Worm (Caenorhabditis elegans) whole organism, early embryonic: ENCODE data around the gene F35E8.10.
"Not testable (repeated sequence)": the region's sequence is repeated elsewhere in the genome, so short reads cannot be mapped to it uniquely, and the experiment has no call there.

Experiments
- B0310.2 ChIP-seq: sonication (generic microtip); optimal IDR thresholded peaks from 2 replicates; lab custom pipeline; 2016; ENCODE audit warnings: mild to moderate bottlenecking, missing genetic modification characterization, missing compliant biosample characterization
- F13C5.2 ChIP-seq: sonication (generic microtip); optimal IDR thresholded peaks from 2 replicates; lab custom pipeline; 2017; ENCODE audit warnings: mild to moderate bottlenecking, missing genetic modification characterization, inconsistent platforms, missing compliant biosample characterization
- aly-1 ChIP-seq: sonication (generic microtip); optimal IDR thresholded peaks from 2 replicates; lab custom pipeline; 2016; ENCODE audit warnings: missing genetic modification characterization, missing compliant biosample characterization
- ama-1 ChIP-seq: fragments of 150-350 bp; optimal IDR thresholded peaks from 2 replicates; lab custom pipeline; 2014
- ceh-13 ChIP-seq: fragments of 200-800 bp; sonication (Bioruptor generic); optimal IDR thresholded peaks from 2 replicates; lab custom pipeline; 2018; ENCODE audit warnings: mild to moderate bottlenecking, missing genetic modification characterization, missing compliant biosample characterization
- ceh-36 ChIP-seq: sonication (generic microtip); optimal IDR thresholded peaks from 2 replicates; lab custom pipeline; 2016; ENCODE audit warnings: missing genetic modification characterization, inconsistent platforms, missing compliant biosample characterization
- ets-7 ChIP-seq: sonication (generic microtip); optimal IDR thresholded peaks from 2 replicates; lab custom pipeline; 2016; ENCODE audit warnings: missing genotype, missing genetic modification characterization, missing compliant biosample characterization
- flt-1 ChIP-seq: fragments of 200-800 bp; sonication (Bioruptor generic); IDR thresholded peaks from 2 replicates; pipeline ENCODE4 v1.3.6; 2022; ENCODE audit warnings: missing genetic modification characterization, missing compliant biosample characterization
- hmbx-1 ChIP-seq: sonication (generic microtip); optimal IDR thresholded peaks from 2 replicates; lab custom pipeline; 2016; ENCODE audit warnings: mild to moderate bottlenecking, missing genetic modification characterization, missing compliant biosample characterization
- hmg-4 ChIP-seq: fragments of 200-800 bp; sonication (Bioruptor generic); optimal IDR thresholded peaks from 2 replicates; lab custom pipeline; 2018; ENCODE audit warnings: mild to moderate bottlenecking, missing genetic modification characterization, missing compliant biosample characterization
- hnd-1 ChIP-seq: sonication (generic microtip); optimal IDR thresholded peaks from 2 replicates; lab custom pipeline; 2016; ENCODE audit warnings: missing genetic modification characterization, missing compliant biosample characterization
- pes-1 ChIP-seq: fragments of 200-800 bp; sonication (Bioruptor generic); IDR thresholded peaks from 2 replicates; pipeline ENCODE4 v1.3.6; 2022; ENCODE audit warnings: missing genetic modification reagents, missing genetic modification characterization, missing compliant biosample characterization
- scrt-1 ChIP-seq: fragments of 200-800 bp; sonication (Bioruptor generic); IDR thresholded peaks from 2 replicates; pipeline ENCODE4 v1.3.6; 2022; ENCODE audit warnings: missing genetic modification characterization, missing compliant biosample characterization
- sea-1 ChIP-seq: fragments of 200-800 bp; sonication (Bioruptor generic); conservative IDR thresholded peaks from 2 replicates; pipeline ENCODE4 v1.3.6; 2022; ENCODE audit warnings: missing genetic modification characterization, missing compliant biosample characterization
- tbx-11 ChIP-seq: fragments of 200-800 bp; sonication (Bioruptor generic); IDR thresholded peaks from 2 replicates; pipeline ENCODE4 v1.3.6; 2022; ENCODE audit warnings: missing genetic modification characterization, missing compliant biosample characterization
- tbx-37 ChIP-seq: fragments of 200-800 bp; sonication (Bioruptor generic); conservative IDR thresholded peaks from 2 replicates; pipeline ENCODE4 v1.3.6; 2022; ENCODE audit warnings: missing genetic modification reagents, missing genetic modification characterization, missing compliant biosample characterization
- tra-4 ChIP-seq: sonication (generic microtip); optimal IDR thresholded peaks from 2 replicates; lab custom pipeline; 2017; ENCODE audit warnings: missing genetic modification characterization, missing compliant biosample characterization

The F35E8.10 gene

DNA sequence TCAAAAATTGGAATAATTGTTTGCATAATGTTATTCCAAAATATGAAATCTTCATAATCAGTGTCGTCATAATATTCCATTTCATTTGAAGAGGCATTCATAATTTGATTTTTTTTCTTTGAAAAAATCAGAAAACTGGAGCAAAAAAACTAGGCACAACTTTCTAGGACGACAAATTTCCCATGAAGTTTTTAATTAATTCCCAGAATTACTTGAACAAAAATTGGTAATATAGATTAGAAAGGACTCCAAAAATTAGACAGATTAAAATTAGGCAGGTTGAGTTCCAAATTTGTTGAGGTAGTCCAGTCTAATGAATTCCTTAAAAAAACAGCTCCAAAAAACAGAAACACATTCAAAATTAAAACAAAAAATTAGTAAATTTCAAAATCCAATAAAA, 34.8 kb upstream of the F35E8.10 start, which contains the start of gene srw-57:
srw-57 (minus strand) TSS at position 101 of the 400 bp plus-strand sequence.
- no peak for TF ChIP-seq aly-1 (tag; lab: Kevin White, UChicago)
- no peak for TF ChIP-seq tra-4 (tag; lab: Kevin White, UChicago)

DNA sequence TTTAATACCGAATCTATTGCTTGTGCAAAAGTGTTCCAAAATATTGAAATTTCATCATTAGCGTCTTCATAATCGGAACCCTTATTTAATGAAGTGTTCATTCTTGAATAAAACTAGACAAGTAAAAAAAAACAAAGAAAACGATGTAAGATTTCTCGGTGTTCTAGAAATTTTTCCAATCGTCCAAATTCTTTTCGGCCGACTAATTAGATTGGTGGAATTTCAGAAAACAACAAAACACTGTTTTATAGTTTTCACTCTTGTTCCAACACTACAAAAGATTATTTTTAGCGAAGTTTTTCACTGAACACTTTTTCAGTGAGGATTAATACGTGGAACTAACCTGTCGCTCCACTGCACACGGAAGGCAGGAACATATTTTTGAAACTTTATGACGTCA, 32.6 kb upstream of the F35E8.10 start, which contains the start of gene srw-56:
srw-56 (minus strand) TSS at position 101 of the 400 bp plus-strand sequence.
- TF ChIP-seq ceh-13 (GFP tag; lab: Kevin White, UChicago) (no peak), tbx-11 (GFP tag; lab: Robert Waterston, UW) (no peak), flt-1 (GFP tag; lab: Robert Waterston, UW) (no peak), hmg-4 (no peak), ama-1 (lab: Kevin White, UChicago) (no peak), aly-1 (tag; lab: Kevin White, UChicago) (no peak), hnd-1 (tag; lab: Kevin White, UChicago) (no peak), tbx-37 (GFP tag; lab: Robert Waterston, UW) (no peak), ceh-36 (tag; lab: Kevin White, UChicago) (no peak), tra-4 (tag; lab: Kevin White, UChicago) (no peak), scrt-1 (GFP tag; lab: Robert Waterston, UW) (no peak), sea-1 (no peak), ets-7 (no peak), pes-1 (GFP tag; lab: Robert Waterston, UW) (no peak), hmbx-1 (no peak), B0310.2 (no peak)

DNA sequence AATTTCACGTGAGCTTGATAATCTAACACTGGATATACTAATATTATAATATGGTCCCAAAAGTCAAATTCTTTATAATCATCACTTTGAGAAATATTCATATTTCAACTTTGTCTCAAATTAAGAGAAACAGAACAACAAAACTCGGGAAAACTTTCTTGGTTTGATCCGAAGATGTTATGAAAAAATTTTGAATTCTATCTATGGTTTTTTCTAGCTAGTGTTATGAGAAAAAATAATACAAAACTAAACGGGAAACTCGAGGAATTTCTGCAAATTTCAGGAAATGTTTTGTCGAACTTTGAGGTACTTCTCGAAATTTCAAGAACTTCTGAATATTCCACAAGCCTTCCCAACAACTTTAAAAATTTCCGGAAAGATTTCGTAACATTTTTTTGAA, 30.7 kb upstream of the F35E8.10 start, which contains the start of gene srw-59:
srw-59 (minus strand) TSS at position 101 of the 400 bp plus-strand sequence.
- no peak for TF ChIP-seq hmbx-1
- no peak for TF ChIP-seq scrt-1 (GFP tag; lab: Robert Waterston, UW)
- no peak for TF ChIP-seq F13C5.2 (tag; lab: Kevin White, UChicago)
- TF ChIP-seq ets-7: no peak
- no peak for TF ChIP-seq sea-1
- TF ChIP-seq aly-1 (tag; lab: Kevin White, UChicago): no peak
- no peak for TF ChIP-seq tbx-37 (GFP tag; lab: Robert Waterston, UW)
- no peak for TF ChIP-seq hmg-4
- TF ChIP-seq B0310.2: no peak
- no peak for TF ChIP-seq flt-1 (GFP tag; lab: Robert Waterston, UW)
- no peak for TF ChIP-seq ceh-36 (tag; lab: Kevin White, UChicago)
- no peak for TF ChIP-seq tbx-11 (GFP tag; lab: Robert Waterston, UW)
- no peak for TF ChIP-seq ceh-13 (GFP tag; lab: Kevin White, UChicago)
- no peak for TF ChIP-seq hnd-1 (tag; lab: Kevin White, UChicago)
- no peak for TF ChIP-seq pes-1 (GFP tag; lab: Robert Waterston, UW)
- no peak for TF ChIP-seq tra-4 (tag; lab: Kevin White, UChicago)

DNA sequence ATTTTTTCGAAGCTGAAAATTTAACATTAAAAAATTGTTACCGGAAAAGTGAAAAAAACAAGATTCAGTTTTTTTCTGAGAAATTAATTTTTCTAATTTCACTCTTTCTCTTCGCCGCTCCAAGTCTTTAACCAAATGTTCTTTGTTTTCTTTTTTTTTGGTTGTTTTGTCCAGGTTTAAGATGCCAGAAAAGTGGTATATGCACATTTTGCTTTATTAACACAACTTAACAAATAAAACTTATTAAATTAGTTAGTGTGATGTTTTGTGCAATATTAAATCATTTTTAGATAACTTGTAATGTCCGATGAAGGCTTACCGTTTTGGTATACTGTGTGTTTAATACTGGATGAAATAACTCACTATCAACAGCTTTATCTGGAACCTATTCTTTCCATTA, 23.0 kb upstream of the F35E8.10 start, which contains the start of gene srw-53:
srw-53 (plus strand) TSS at position 301 of the 400 bp plus-strand sequence.
- TF ChIP-seq ets-7: no peak
- no peak for TF ChIP-seq hnd-1 (tag; lab: Kevin White, UChicago)
- TF ChIP-seq flt-1 (GFP tag; lab: Robert Waterston, UW): no peak
- TF ChIP-seq hmg-4: no peak
- TF ChIP-seq tbx-37 (GFP tag; lab: Robert Waterston, UW): no peak
- no peak for TF ChIP-seq ceh-13 (GFP tag; lab: Kevin White, UChicago)
- no peak for TF ChIP-seq aly-1 (tag; lab: Kevin White, UChicago)
- no peak for TF ChIP-seq B0310.2
- TF ChIP-seq tbx-11 (GFP tag; lab: Robert Waterston, UW): no peak
- TF ChIP-seq ceh-36 (tag; lab: Kevin White, UChicago): no peak
- no peak for TF ChIP-seq scrt-1 (GFP tag; lab: Robert Waterston, UW)

DNA sequence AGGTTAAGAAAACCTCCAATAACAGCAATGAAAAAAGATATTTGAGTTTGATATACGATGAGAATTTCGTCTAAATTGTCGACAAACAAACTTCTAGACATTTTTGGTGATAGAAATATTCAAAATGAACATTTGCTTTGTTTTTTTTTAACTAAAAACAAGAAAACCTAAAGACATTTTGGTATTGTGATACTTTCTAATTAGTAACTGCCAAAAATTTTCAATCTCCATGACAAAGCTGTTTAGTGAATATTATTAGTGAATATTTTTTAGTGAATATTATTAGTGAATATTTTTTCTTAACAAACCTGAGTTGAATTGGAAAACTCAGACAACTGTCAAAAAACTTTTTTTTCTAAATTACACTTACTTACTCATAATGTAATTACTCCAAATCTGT, 20.1 kb upstream of the F35E8.10 start, which contains the start of gene srw-55:
srw-55 (minus strand) TSS at position 101 of the 400 bp plus-strand sequence.
- TF ChIP-seq sea-1: no peak
- no peak for TF ChIP-seq scrt-1 (GFP tag; lab: Robert Waterston, UW)
- TF ChIP-seq tra-4 (tag; lab: Kevin White, UChicago): no peak
- no peak for TF ChIP-seq aly-1 (tag; lab: Kevin White, UChicago)
- TF ChIP-seq pes-1 (GFP tag; lab: Robert Waterston, UW): no peak
- TF ChIP-seq ama-1 (lab: Kevin White, UChicago): no peak
- TF ChIP-seq F13C5.2 (tag; lab: Kevin White, UChicago): no peak
- no peak for TF ChIP-seq B0310.2
- no peak for TF ChIP-seq flt-1 (GFP tag; lab: Robert Waterston, UW)

DNA sequence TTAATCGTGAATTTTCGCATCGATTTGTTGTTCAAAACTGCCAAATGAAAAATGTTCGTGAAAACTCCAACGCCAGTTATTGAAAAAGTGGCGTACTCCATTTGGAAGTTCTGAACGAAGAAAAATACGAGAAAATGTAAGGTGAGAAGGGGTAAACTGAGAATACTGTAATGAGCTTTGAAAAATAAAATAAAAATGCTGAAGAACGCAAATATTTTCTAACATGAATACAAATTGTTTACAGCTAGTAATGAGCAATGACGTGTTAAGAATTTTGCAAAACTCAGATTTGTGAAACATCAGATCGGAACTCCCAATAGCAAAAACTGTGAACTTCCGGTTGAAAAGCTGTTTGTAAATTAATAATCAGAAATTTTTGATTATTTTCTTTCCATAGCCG, 12.2 kb upstream of the F35E8.10 start, which contains the start of gene srw-26:
srw-26 (minus strand) TSS at position 101 of the 400 bp plus-strand sequence.
- no peak for TF ChIP-seq hmbx-1
- no peak for TF ChIP-seq pes-1 (GFP tag; lab: Robert Waterston, UW)
- no peak for TF ChIP-seq flt-1 (GFP tag; lab: Robert Waterston, UW)
- TF ChIP-seq hnd-1 (tag; lab: Kevin White, UChicago): no peak
- no peak for TF ChIP-seq aly-1 (tag; lab: Kevin White, UChicago)

DNA sequence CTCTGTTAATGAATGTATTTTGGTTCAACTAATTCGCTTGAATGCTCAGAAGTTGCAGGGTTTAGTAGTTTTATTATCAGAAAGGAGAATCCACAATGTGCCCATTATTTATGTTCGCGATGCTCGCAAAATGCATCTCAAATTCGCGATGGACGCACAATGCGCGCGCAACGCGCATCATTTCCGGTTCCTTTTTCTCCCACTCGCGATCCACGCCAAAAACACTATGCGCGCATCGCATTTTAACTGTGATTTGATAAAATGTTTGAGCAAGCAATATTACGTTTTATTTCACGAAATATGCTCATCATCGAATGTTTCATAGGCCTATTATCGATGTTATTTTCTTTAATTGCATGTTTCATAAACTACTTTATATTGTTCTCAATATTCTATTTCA, 9.7 kb upstream of the F35E8.10 start, which contains the start of gene srbc-77:
srbc-77 (plus strand) TSS at position 301 of the 400 bp plus-strand sequence.
- not testable (repeated sequence) for TF ChIP-seq sea-1; hmbx-1; F13C5.2 (tag; lab: Kevin White, UChicago)

DNA sequence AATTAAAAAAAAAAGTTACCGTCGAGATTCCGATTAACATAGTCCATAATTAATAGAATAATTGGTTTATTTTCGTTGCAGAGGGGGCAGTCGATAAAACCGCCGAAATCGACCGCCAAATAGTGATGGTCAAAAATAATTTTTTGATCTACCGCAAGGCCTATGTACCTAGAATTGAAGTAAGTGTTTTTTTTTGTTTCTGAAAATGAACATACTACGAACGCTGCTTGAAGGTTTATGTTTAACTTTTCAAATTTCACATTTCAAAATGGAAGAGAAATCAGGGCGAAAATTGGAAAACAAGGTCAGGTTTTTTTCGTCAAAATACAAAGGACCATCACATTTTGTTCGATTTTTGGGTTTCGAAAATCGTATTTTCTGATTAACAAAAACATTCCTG, 8.2 kb upstream of the F35E8.10 start, which contains the start of gene pzf-1:
pzf-1 (minus strand) TSS at position 101 of the 400 bp plus-strand sequence.
- no peak for TF ChIP-seq ceh-13 (GFP tag; lab: Kevin White, UChicago)
- TF ChIP-seq F13C5.2 (tag; lab: Kevin White, UChicago): no peak
- no peak for TF ChIP-seq ceh-36 (tag; lab: Kevin White, UChicago)
- TF ChIP-seq tbx-37 (GFP tag; lab: Robert Waterston, UW): no peak
- TF ChIP-seq hmbx-1: no peak
- TF ChIP-seq hnd-1 (tag; lab: Kevin White, UChicago): no peak
- TF ChIP-seq scrt-1 (GFP tag; lab: Robert Waterston, UW): no peak
- no peak for TF ChIP-seq tra-4 (tag; lab: Kevin White, UChicago)
- TF ChIP-seq aly-1 (tag; lab: Kevin White, UChicago): no peak
- TF ChIP-seq B0310.2: no peak
- TF ChIP-seq hmg-4: no peak
- no peak for TF ChIP-seq sea-1
- no peak for TF ChIP-seq ama-1 (lab: Kevin White, UChicago)
- no peak for TF ChIP-seq ets-7
- no peak for TF ChIP-seq flt-1 (GFP tag; lab: Robert Waterston, UW)
- no peak for TF ChIP-seq tbx-11 (GFP tag; lab: Robert Waterston, UW)
